Fruit fly (Drosophila melanogaster): ENCODE results near the gene PKD.

Gene PKD

DNA sequence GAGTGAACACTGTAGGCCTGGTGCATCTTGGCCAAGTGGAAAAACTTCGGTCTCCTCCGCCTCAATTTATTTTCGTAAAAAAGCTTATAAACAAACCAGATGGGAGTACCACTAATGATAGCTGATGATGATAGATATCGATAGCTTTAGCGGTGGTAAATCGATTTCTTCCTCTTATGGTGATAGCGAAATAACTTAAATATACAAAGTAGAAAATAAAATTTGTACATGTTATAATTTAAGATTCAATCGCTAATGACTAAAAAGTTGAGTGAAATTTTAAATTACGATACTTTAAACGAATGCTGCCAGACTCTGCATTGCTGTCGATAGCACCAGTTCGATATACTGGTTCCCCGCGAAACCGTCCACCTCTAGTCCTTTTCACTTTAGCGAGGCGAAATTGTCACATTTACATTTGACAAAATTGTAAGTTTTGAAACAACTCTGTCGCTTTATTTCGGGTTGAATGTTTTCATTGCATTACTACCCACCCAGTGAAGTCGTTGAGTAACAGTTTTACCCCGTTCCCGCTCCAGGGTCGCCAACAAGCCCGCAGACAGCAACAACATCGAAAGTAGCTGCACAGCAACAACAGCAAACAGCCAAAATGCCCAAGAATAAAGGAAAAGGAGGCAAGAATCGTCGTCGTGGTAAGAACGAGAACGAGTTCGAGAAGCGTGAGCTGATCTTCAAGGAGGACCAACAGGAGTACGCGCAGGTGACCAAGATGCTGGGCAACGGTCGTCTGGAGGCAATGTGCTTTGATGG is 39.7 kb downstream of the PKD start, which contains the start of the genes Vps39 and eIF1A (continued):
- no peak for TF ChIP-seq CG7357 (GFP tag; IDR thresholded peaks at IDR 0.05)
- peak; percentile 44 for TF ChIP-seq CG13123 (GFP tag; optimal IDR thresholded peaks at IDR 0.05)
- no peak for TF ChIP-seq Atf-2 (GFP tag; optimal IDR thresholded peaks at IDR 0.05)
- no peak for TF ChIP-seq zfh1 (GFP tag; IDR thresholded peaks at IDR 0.05)
- peak; percentile 1 for TF ChIP-seq Deaf1 (tag; optimal IDR thresholded peaks at IDR 0.05)
- TF ChIP-seq CG30020 (tag; optimal IDR thresholded peaks at IDR 0.05) = peak; percentile 57
- TF ChIP-seq CG14050 (GFP tag; IDR thresholded peaks at IDR 0.05) = no peak
- TF ChIP-seq CG11093 (GFP tag; IDR thresholded peaks at IDR 0.05) = no peak
- no peak for TF ChIP-seq NK7.1 (GFP tag; optimal IDR thresholded peaks at IDR 0.05)
- TF ChIP-seq Xrp1 (GFP tag; IDR thresholded peaks at IDR 0.05) = peak; percentile 40; the same call in 1 of the 2 replicates
- peak; percentile 57 for TF ChIP-seq CG17829 (tag; optimal IDR thresholded peaks at IDR 0.05)
- TF ChIP-seq Aef1 (GFP tag; IDR thresholded peaks at IDR 0.05) = 0 out of 3 replicates have a peak, but pooled peaks have one; percentile 21
- no peak; the same call in 1 of the 2 replicates for TF ChIP-seq E2f1 (GFP tag; IDR thresholded peaks at IDR 0.05)
- no peak for TF ChIP-seq gsb-n (tag; optimal IDR thresholded peaks at IDR 0.05)
- TF ChIP-seq Elba2 (GFP tag; optimal IDR thresholded peaks at IDR 0.05) = no peak
- no peak for TF ChIP-seq CG1529 (GFP tag; optimal IDR thresholded peaks at IDR 0.05)
- TF ChIP-seq odd (GFP tag; optimal IDR thresholded peaks at IDR 0.05) = no peak
- peak; percentile 47 for TF ChIP-seq mam (GFP tag; optimal IDR thresholded peaks at IDR 0.05)
- no peak for TF ChIP-seq CG6254 (GFP tag; optimal IDR thresholded peaks at IDR 0.05)
- TF ChIP-seq stc (GFP tag; IDR thresholded peaks at IDR 0.05) = no peak
- TF ChIP-seq CG7963 (GFP tag; IDR thresholded peaks at IDR 0.05; ENCODE audit: partially characterized antibody) = peak; percentile 66
- peak; percentile 86 for TF ChIP-seq CG2129 (GFP tag; IDR thresholded peaks at IDR 0.05; ENCODE audit: partially characterized antibody)
- no peak for TF ChIP-seq prd (optimal IDR thresholded peaks at IDR 0.05)
- TF ChIP-seq prd (GFP tag; IDR thresholded peaks at IDR 0.05) = peak; percentile 26; the same call in 1 of the 3 replicates
- peak; percentile 12 for TF ChIP-seq gfzf (GFP tag; optimal IDR thresholded peaks at IDR 0.05)
- TF ChIP-seq Eip74EF (GFP tag; optimal IDR thresholded peaks at IDR 0.05) = no peak
- TF ChIP-seq CG8388 (GFP tag; optimal IDR thresholded peaks at IDR 0.05) = peak; percentile 24
- no peak for TF ChIP-seq luna (GFP tag; optimal IDR thresholded peaks at IDR 0.05)
- TF ChIP-seq Tbp (GFP tag; optimal IDR thresholded peaks at IDR 0.05) = no peak
- TF ChIP-seq CG12104 (GFP tag; optimal IDR thresholded peaks at IDR 0.05) = no peak
- no peak for TF ChIP-seq lbe (GFP tag; optimal IDR thresholded peaks at IDR 0.05)
- TF ChIP-seq CG12659 (GFP tag; optimal IDR thresholded peaks at IDR 0.05) = peak; percentile 73
- no peak for TF ChIP-seq sob (GFP tag; IDR thresholded peaks at IDR 0.05)
- TF ChIP-seq CG4404 (GFP tag; IDR thresholded peaks at IDR 0.05) = no peak; the same call in 1 of the 2 replicates
- TF ChIP-seq slbo (GFP tag; IDR thresholded peaks at IDR 0.05) = peak; percentile 56
- no peak for TF ChIP-seq Hmx (GFP tag; optimal IDR thresholded peaks at IDR 0.05)
- TF ChIP-seq Nf-YC (tag; optimal IDR thresholded peaks at IDR 0.05) = peak; percentile 56
- peak; percentile 20 for TF ChIP-seq Atf3 (GFP tag; optimal IDR thresholded peaks at IDR 0.05)
- peak; percentile 48 for TF ChIP-seq CG9215 (GFP tag; IDR thresholded peaks at IDR 0.05)
- TF ChIP-seq schlank (tag; optimal IDR thresholded peaks at IDR 0.05) = no peak
- peak; percentile 31 for TF ChIP-seq Spps (tag; optimal IDR thresholded peaks at IDR 0.05)
- no peak for TF ChIP-seq CG34422 (GFP tag; IDR thresholded peaks at IDR 0.05)
- TF ChIP-seq ewg (GFP tag; optimal IDR thresholded peaks at IDR 0.05) = peak; percentile 26
- no peak for TF ChIP-seq shn (GFP tag; optimal IDR thresholded peaks at IDR 0.05)
- no peak for TF ChIP-seq Mrtf (GFP tag; IDR thresholded peaks at IDR 0.05)
- no peak for TF ChIP-seq tio (GFP tag; optimal IDR thresholded peaks at IDR 0.05)
- TF ChIP-seq CoRest (tag; optimal IDR thresholded peaks at IDR 0.05) = peak; percentile 51
- TF ChIP-seq CG18764 (GFP tag; optimal IDR thresholded peaks at IDR 0.05) = no peak
- no peak for TF ChIP-seq CG1024 (GFP tag; IDR thresholded peaks at IDR 0.05)
- TF ChIP-seq sima (GFP tag; optimal IDR thresholded peaks at IDR 0.05) = no peak
- peak; percentile 81 for TF ChIP-seq row (GFP tag; IDR thresholded peaks at IDR 0.05)
